Fruit fly (Drosophila melanogaster) whole organism, embryonic: ENCODE results near the gene CG12477.

Experiments
- Antp ChIP-seq: fragments of 200-800 bp; sonication (Bioruptor generic); optimal IDR thresholded peaks from 3 replicates; lab custom pipeline; 2016; ENCODE audit warnings: missing biosample characterization, missing genetic modification characterization
- CG12659 ChIP-seq: fragments of 200-800 bp; sonication (Bioruptor generic); optimal IDR thresholded peaks from 3 replicates; lab custom pipeline; 2017; ENCODE audit warnings: mild to moderate bottlenecking, missing biosample characterization, missing genetic modification reagents, missing genetic modification characterization
- CG13424 ChIP-seq: fragments of 200-800 bp; sonication (Bioruptor generic); optimal IDR thresholded peaks from 2 replicates; lab custom pipeline; 2019; ENCODE audit warnings: missing biosample characterization, mild to moderate bottlenecking, missing genetic modification characterization, moderate library complexity
- CG13624 ChIP-seq: fragments of 200-800 bp; sonication (Bioruptor generic); optimal IDR thresholded peaks from 2 replicates; lab custom pipeline; 2016; ENCODE audit warnings: missing biosample characterization, missing genetic modification characterization
- CG13775 ChIP-seq: fragments of 200-800 bp; sonication (Bioruptor generic); optimal IDR thresholded peaks from 3 replicates; lab custom pipeline; 2017; ENCODE audit warnings: missing biosample characterization, mild to moderate bottlenecking, missing genetic modification characterization
- CG14710 ChIP-seq: fragments of 200-800 bp; sonication (Bioruptor generic); optimal IDR thresholded peaks from 3 replicates; lab custom pipeline; 2019; ENCODE audit warnings: missing biosample characterization, mild to moderate bottlenecking, missing genetic modification characterization, moderate library complexity
- CG15073 ChIP-seq: fragments of 200-800 bp; sonication (Bioruptor generic); optimal IDR thresholded peaks from 2 replicates; lab custom pipeline; 2016; ENCODE audit warnings: missing biosample characterization, missing genetic modification characterization
- CG1529 ChIP-seq: fragments of 200-800 bp; sonication (Bioruptor generic); optimal IDR thresholded peaks from 3 replicates; lab custom pipeline; 2018; ENCODE audit warnings: missing biosample characterization, missing genetic modification characterization
- CG15514 ChIP-seq: fragments of 200-800 bp; sonication (Bioruptor generic); optimal IDR thresholded peaks from 3 replicates; lab custom pipeline; 2017; ENCODE audit warnings: missing biosample characterization, missing genetic modification characterization, mild to moderate bottlenecking, moderate library complexity, missing genetic modification reagents
- CG16863 ChIP-seq: fragments of 200-800 bp; sonication (Bioruptor generic); optimal IDR thresholded peaks from 3 replicates; lab custom pipeline; 2016; ENCODE audit warnings: missing biosample characterization, missing genetic modification characterization
- CG17359 ChIP-seq: fragments of 200-800 bp; sonication (Bioruptor generic); optimal IDR thresholded peaks from 3 replicates; lab custom pipeline; 2018; ENCODE audit warnings: missing biosample characterization, mild to moderate bottlenecking, missing genetic modification characterization, moderate library complexity
- CG17568 ChIP-seq: fragments of 200-800 bp; sonication (Bioruptor generic); optimal IDR thresholded peaks from 2 replicates; lab custom pipeline; 2018; ENCODE audit warnings: missing biosample characterization, mild to moderate bottlenecking, missing genetic modification characterization, moderate library complexity
- CG2120 ChIP-seq: fragments of 200-800 bp; sonication (Bioruptor generic); optimal IDR thresholded peaks from 3 replicates; lab custom pipeline; 2016; ENCODE audit warnings: missing biosample characterization, missing genetic modification characterization
- CG2712 ChIP-seq: fragments of 200-800 bp; optimal IDR thresholded peaks from 3 replicates; lab custom pipeline; 2019; ENCODE audit warnings: missing biosample characterization, mild to moderate bottlenecking, missing genetic modification characterization, moderate library complexity
- CG33213 ChIP-seq: fragments of 200-800 bp; sonication (Bioruptor generic); optimal IDR thresholded peaks from 3 replicates; lab custom pipeline; 2016; ENCODE audit warnings: missing biosample characterization, missing genetic modification characterization
- CG3847 ChIP-seq: fragments of 200-800 bp; sonication (Bioruptor generic); IDR thresholded peaks from 2 replicates; pipeline ENCODE4 v1.3.6; 2022; ENCODE audit warnings: missing biosample characterization, missing genetic modification characterization
- CG4328 ChIP-seq: fragments of 200-800 bp; sonication (Bioruptor generic); optimal IDR thresholded peaks from 3 replicates; lab custom pipeline; 2017; ENCODE audit warnings: missing biosample characterization, missing genetic modification reagents, missing genetic modification characterization
- CG6272 ChIP-seq: fragments of 200-800 bp; sonication (Bioruptor generic); IDR thresholded peaks from 2 replicates; pipeline ENCODE4 v1.3.6; 2022; ENCODE audit warnings: missing biosample characterization, missing genetic modification characterization
- CG7372 ChIP-seq: fragments of 200-800 bp; sonication (Bioruptor generic); IDR thresholded peaks from 2 replicates; pipeline ENCODE4 v1.3.6; 2022; ENCODE audit warnings: missing biosample characterization, missing genetic modification characterization
- CG9797 ChIP-seq: fragments of 200-800 bp; sonication (Bioruptor generic); optimal IDR thresholded peaks from 3 replicates; lab custom pipeline; 2018; ENCODE audit warnings: missing biosample characterization, mild to moderate bottlenecking, missing genetic modification characterization
- CG9932 ChIP-seq: fragments of 200-800 bp; sonication (Bioruptor generic); IDR thresholded peaks from 2 replicates; pipeline ENCODE4 v1.3.6; 2022; ENCODE audit warnings: missing biosample characterization, missing genetic modification characterization
- CkIIα-i1 ChIP-seq: fragments of 200-800 bp; sonication (Bioruptor generic); IDR thresholded peaks from 2 replicates; pipeline ENCODE4 v1.3.6; 2022; ENCODE audit warnings: missing biosample characterization, missing genetic modification characterization
- Dref ChIP-seq: fragments of 200-800 bp; sonication (Bioruptor generic); IDR thresholded peaks from 2 replicates; pipeline ENCODE4 v1.3.6; 2022; ENCODE audit warnings: missing biosample characterization, missing genetic modification characterization
- Drgx ChIP-seq: fragments of 200-800 bp; sonication (Bioruptor generic); IDR thresholded peaks from 2 replicates; pipeline ENCODE4 v1.3.6; 2022; ENCODE audit warnings: missing biosample characterization, missing genetic modification characterization
- E2f2 ChIP-seq: fragments of 200-800 bp; sonication (Bioruptor generic); IDR thresholded peaks from 2 replicates; pipeline ENCODE4 v1.3.6; 2022; ENCODE audit warnings: missing biosample characterization, missing genetic modification characterization
- Ets97D ChIP-seq: fragments of 200-800 bp; sonication (Bioruptor generic); optimal IDR thresholded peaks from 3 replicates; lab custom pipeline; 2016; ENCODE audit warnings: missing biosample characterization, missing genetic modification characterization
- Fer1 ChIP-seq: fragments of 200-800 bp; sonication (Bioruptor generic); optimal IDR thresholded peaks from 2 replicates; lab custom pipeline; 2017; ENCODE audit warnings: missing biosample characterization, mild to moderate bottlenecking, missing genetic modification characterization
- Fer3 ChIP-seq: fragments of 200-800 bp; sonication (Bioruptor generic); optimal IDR thresholded peaks from 2 replicates; lab custom pipeline; 2018; ENCODE audit warnings: missing biosample characterization, mild to moderate bottlenecking, missing genetic modification characterization, moderate library complexity
- Hr39 ChIP-seq: fragments of >200 bp; optimal IDR thresholded peaks from 2 replicates; lab custom pipeline; 2017
- Max ChIP-seq: fragments of 200-800 bp; sonication (Bioruptor generic); optimal IDR thresholded peaks from 2 replicates; lab custom pipeline; 2016; ENCODE audit warnings: missing biosample characterization, mild to moderate bottlenecking, missing genetic modification characterization
- Meics ChIP-seq: fragments of 200-800 bp; sonication (Bioruptor generic); optimal IDR thresholded peaks from 2 replicates; lab custom pipeline; 2017; ENCODE audit warnings: missing biosample characterization, mild to moderate bottlenecking, missing genetic modification characterization
- NC2β ChIP-seq: fragments of 200-800 bp; sonication (Bioruptor generic); optimal IDR thresholded peaks from 2 replicates; lab custom pipeline; 2016; ENCODE audit warnings: missing biosample characterization, missing genetic modification characterization
- PHDP ChIP-seq: fragments of 200-800 bp; sonication (Bioruptor generic); optimal IDR thresholded peaks from 3 replicates; lab custom pipeline; 2018; ENCODE audit warnings: missing biosample characterization, mild to moderate bottlenecking, missing genetic modification characterization, moderate library complexity
- bab2 ChIP-seq: fragments of 200-800 bp; sonication (Bioruptor generic); optimal IDR thresholded peaks from 2 replicates; lab custom pipeline; 2016; ENCODE audit warnings: missing biosample characterization, missing genetic modification characterization
- bowl ChIP-seq: fragments of 200-800 bp; sonication (Bioruptor generic); IDR thresholded peaks from 2 replicates; pipeline ENCODE4 v1.3.6; 2022; ENCODE audit warnings: missing biosample characterization, missing genetic modification characterization
- chn ChIP-seq: fragments of 200-800 bp; sonication (Bioruptor generic); optimal IDR thresholded peaks from 2 replicates; lab custom pipeline; 2016; ENCODE audit warnings: missing biosample characterization, missing genetic modification characterization
- ci ChIP-seq: fragments of 200-800 bp; sonication (Bioruptor generic); IDR thresholded peaks from 3 replicates; pipeline ENCODE4 v1.3.6; 2022; ENCODE audit warnings: missing biosample characterization, missing genetic modification characterization
- crol ChIP-seq: fragments of 200-800 bp; sonication (Bioruptor generic); IDR thresholded peaks from 2 replicates; pipeline ENCODE4 v1.3.6; 2022; ENCODE audit warnings: missing biosample characterization, missing genetic modification characterization
- crp ChIP-seq, 2 experiments: fragments of 200-800 bp; sonication (Bioruptor generic); optimal IDR thresholded peaks; 2 replicates in 1 of 2; 3 replicates in 1 of 2; lab custom pipeline; 2017; ENCODE audit warnings: missing biosample characterization in 2 of 2, missing genetic modification characterization in 2 of 2, mild to moderate bottlenecking in 1 of 2, moderate library complexity in 1 of 2
- dysf ChIP-seq: fragments of 200-800 bp; sonication (Bioruptor generic); IDR thresholded peaks from 3 replicates; pipeline ENCODE4 v1.3.6; 2022; ENCODE audit warnings: missing biosample characterization, missing genetic modification characterization
- ewg ChIP-seq: fragments of 200-800 bp; sonication (Bioruptor generic); optimal IDR thresholded peaks from 3 replicates; lab custom pipeline; 2017; ENCODE audit warnings: mild to moderate bottlenecking, missing biosample characterization, missing genetic modification reagents, missing genetic modification characterization
- gcm ChIP-seq: fragments of 200-800 bp; sonication (Bioruptor generic); optimal IDR thresholded peaks from 2 replicates; lab custom pipeline; 2019; ENCODE audit warnings: missing biosample characterization, mild to moderate bottlenecking, missing genetic modification characterization, moderate library complexity
- lilli ChIP-seq: fragments of 200-800 bp; sonication (Bioruptor generic); optimal IDR thresholded peaks from 3 replicates; lab custom pipeline; 2016; ENCODE audit warnings: missing biosample characterization, missing genetic modification characterization
- mam ChIP-seq: fragments of 200-800 bp; sonication (Bioruptor generic); optimal IDR thresholded peaks from 3 replicates; lab custom pipeline; 2016; ENCODE audit warnings: missing biosample characterization, missing genetic modification characterization
- nmo ChIP-seq: fragments of 200-800 bp; sonication (Bioruptor generic); optimal IDR thresholded peaks from 2 replicates; lab custom pipeline; 2018; ENCODE audit warnings: missing biosample characterization, mild to moderate bottlenecking, missing genetic modification characterization, moderate library complexity
- ranshi ChIP-seq: fragments of 200-800 bp; sonication (Bioruptor generic); IDR thresholded peaks from 2 replicates; pipeline ENCODE4 v1.3.6; 2022; ENCODE audit warnings: missing biosample characterization, missing genetic modification characterization
- scrt ChIP-seq: fragments of 200-800 bp; sonication (Bioruptor generic); optimal IDR thresholded peaks from 2 replicates; lab custom pipeline; 2018; ENCODE audit warnings: missing biosample characterization, mild to moderate bottlenecking, missing genetic modification characterization, moderate library complexity
- sisA ChIP-seq: fragments of 200-800 bp; sonication (Bioruptor generic); IDR thresholded peaks from 2 replicates; pipeline ENCODE4 v1.3.6; 2022; ENCODE audit warnings: missing biosample characterization, missing genetic modification characterization
- sna ChIP-seq: fragments of 200-800 bp; sonication (Bioruptor generic); IDR thresholded peaks from 2 replicates; pipeline ENCODE4 v1.3.6; 2022; ENCODE audit warnings: missing biosample characterization, missing genetic modification characterization; ENCODE audit not compliant: partially characterized antibody
- stwl ChIP-seq: fragments of 200-800 bp; sonication (Bioruptor generic); optimal IDR thresholded peaks from 3 replicates; lab custom pipeline; 2018; ENCODE audit warnings: missing biosample characterization, mild to moderate bottlenecking, missing genetic modification characterization, moderate library complexity
- z ChIP-seq: fragments of 200-800 bp; sonication (Bioruptor generic); IDR thresholded peaks from 3 replicates; pipeline ENCODE4 v1.3.6; 2022; ENCODE audit warnings: missing biosample characterization, missing genetic modification characterization

CG12477 gene

DNA sequence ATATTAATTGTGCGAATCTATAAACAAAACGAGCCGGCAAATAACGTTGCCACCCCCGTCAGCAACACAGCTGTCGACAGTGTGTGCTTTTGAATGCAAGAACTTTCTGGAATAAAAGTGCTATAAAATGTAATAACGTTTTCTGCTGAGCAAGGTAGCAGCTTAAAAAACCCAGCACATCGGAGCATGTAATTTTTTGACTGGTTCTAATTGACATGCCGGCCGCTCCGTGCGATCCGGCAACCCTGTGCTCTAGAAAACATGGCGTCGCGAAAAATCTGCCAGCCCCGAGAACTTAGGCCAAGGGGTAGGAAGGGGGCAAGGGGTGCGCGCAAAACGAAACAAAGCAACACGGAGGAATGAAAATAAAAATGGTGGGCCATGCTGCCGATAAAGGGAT is 50.9 kb downstream of the CG12477 start (continued):
- TF ChIP-seq NC2β (GFP tag; lab: Kevin White, UChicago) (peak; percentile 3), bab2 (GFP tag; lab: Kevin White, UChicago) (no peak), Max (GFP tag; lab: Kevin White, UChicago) (peak; percentile 51), CG17568 (no peak), E2f2 (peak; percentile 47; the same call in 1 of the 2 replicates), mam (GFP tag; lab: Kevin White, UChicago) (peak; percentile 32), CG9932 (GFP tag; lab: Robert Waterston, UW) (peak; percentile 15; the same call in 1 of the 2 replicates), CG13775 (peak; percentile 18), gcm (GFP tag; lab: Kevin White, UChicago) (peak; percentile 1), Fer1 (peak; percentile 19), bowl (GFP tag; lab: Robert Waterston, UW) (no peak), CG6272 (GFP tag; lab: Robert Waterston, UW) (0 out of 2 replicates have a peak, but pooled peaks have one; percentile 30), CG14710 (tag; lab: Kevin White, UChicago) (peak; percentile 9), CG1529 (GFP tag; lab: Kevin White, UChicago) (no peak), CG4328 (GFP tag; lab: Kevin White, UChicago) (no peak), lilli (peak; percentile 21), ewg (GFP tag; lab: Kevin White, UChicago) (peak; percentile 13), ranshi (GFP tag; lab: Robert Waterston, UW) (0 out of 2 replicates have a peak, but pooled peaks have one; percentile 6), scrt (GFP tag; lab: Kevin White, UChicago) (peak; percentile 38), CG13624 (GFP tag; lab: Kevin White, UChicago) (peak; percentile 41), CG9797 (GFP tag; lab: Kevin White, UChicago) (peak; percentile 15), CG3847 (GFP tag; lab: Robert Waterston, UW) (peak; percentile 61), CG13424 (tag; lab: Kevin White, UChicago) (no peak), Drgx (GFP tag; lab: Robert Waterston, UW) (peak; percentile 36; the same call in 1 of the 2 replicates), CG33213 (GFP tag; lab: Kevin White, UChicago) (peak; percentile 14), Dref (GFP tag; lab: Robert Waterston, UW) (peak; percentile 42), stwl (peak; percentile 40), CG17359 (no peak), CG15514 (GFP tag; lab: Kevin White, UChicago) (peak; percentile 96), CG7372 (GFP tag; lab: Robert Waterston, UW) (peak; percentile 14; the same call in 1 of the 2 replicates), z (GFP tag; lab: Robert Waterston, UW) (no peak), Ets97D (peak; percentile 46), CkIIα-i1 (GFP tag; lab: Robert Waterston, UW) (no peak), Meics (GFP tag; lab: Kevin White, UChicago) (peak; percentile 18), Hr39 (lab: Kevin White, UChicago) (no peak), crol (peak; percentile 99), sna (GFP tag; lab: Robert Waterston, UW) (no peak), nmo (GFP tag; lab: Kevin White, UChicago) (peak; percentile 9), chn (GFP tag; lab: Kevin White, UChicago) (peak; percentile 10), sisA (GFP tag; lab: Robert Waterston, UW) (0 out of 2 replicates have a peak, but pooled peaks have one; percentile 8), CG2712 (tag; lab: Kevin White, UChicago) (peak; percentile 17), crp (GFP tag; optimal IDR thresholded peaks at IDR 0.05; lab: Kevin White, UChicago) (peak in 1 of 2 experiments; percentile 68), CG2120 (GFP tag; lab: Kevin White, UChicago) (peak; percentile 53), CG15073 (GFP tag; lab: Kevin White, UChicago) (no peak), CG16863 (GFP tag; lab: Kevin White, UChicago) (peak; percentile 15), PHDP (tag; lab: Kevin White, UChicago) (peak; percentile 9), CG12659 (peak; percentile 49), dysf (peak; percentile 33; the same call in 1 of the 3 replicates), Antp (peak; percentile 41), ci (0 out of 3 replicates have a peak, but pooled peaks have one; percentile 10), Fer3 (tag; lab: Kevin White, UChicago) (peak; percentile 25)
